Fruit fly (Drosophila melanogaster): ENCODE measurements around the gene CG31862.
A peak's percentile ranks its signal among the peaks of the same experiment; 100 is the strongest.

The CG31862 gene

dm6 chr2L:12371740-12372139 is 33.1 kb downstream of the CG31862 start (continued):
- TF ChIP-seq Adf1 (GFP tag; IDR thresholded peaks at IDR 0.05) (no peak), pb (GFP tag; optimal IDR thresholded peaks at IDR 0.05) (no peak), lov (optimal IDR thresholded peaks at IDR 0.05) (no peak), lov (GFP tag; IDR thresholded peaks at IDR 0.05) (peak; percentile 57; the same call in 1 of the 3 replicates), nerfin-2 (GFP tag; IDR thresholded peaks at IDR 0.05; ENCODE audit: partially characterized antibody) (no peak), CG11696 (GFP tag; IDR thresholded peaks at IDR 0.05) (no peak), Gug (GFP tag; IDR thresholded peaks at IDR 0.05) (no peak), CG43689 (GFP tag; IDR thresholded peaks at IDR 0.05) (0 out of 2 replicates have a peak, but pooled peaks have one; percentile 15), CG8924 (tag; optimal IDR thresholded peaks at IDR 0.05) (peak; percentile 38), Spps (tag; optimal IDR thresholded peaks at IDR 0.05) (peak; percentile 64), HLHmδ (GFP tag; optimal IDR thresholded peaks at IDR 0.05) (peak; percentile 59), mirr (GFP tag; optimal IDR thresholded peaks at IDR 0.05) (peak; percentile 63), br (optimal IDR thresholded peaks at IDR 0.05) (no peak), abd-A (tag; optimal IDR thresholded peaks at IDR 0.05) (no peak), da (GFP tag; optimal IDR thresholded peaks at IDR 0.05) (peak; percentile 24), CG17568 (GFP tag; optimal IDR thresholded peaks at IDR 0.05) (peak; percentile 71), H15 (GFP tag; IDR thresholded peaks at IDR 0.05) (0 out of 3 replicates have a peak, but pooled peaks have one; percentile 57), maf-S (GFP tag; optimal IDR thresholded peaks at IDR 0.05) (peak; percentile 22), CG9727 (GFP tag; optimal IDR thresholded peaks at IDR 0.05) (peak; percentile 55), ato (GFP tag; IDR thresholded peaks at IDR 0.05; ENCODE audit: partially characterized antibody) (no peak), ara (GFP tag; IDR thresholded peaks at IDR 0.05) (peak; percentile 76), CG32532 (GFP tag; IDR thresholded peaks at IDR 0.05) (no peak), ac (GFP tag; optimal IDR thresholded peaks at IDR 0.05) (peak; percentile 36), CG31224 (GFP tag; IDR thresholded peaks at IDR 0.05) (no peak), zen (tag; optimal IDR thresholded peaks at IDR 0.05) (no peak), Mad (GFP tag; optimal IDR thresholded peaks at IDR 0.05) (peak; percentile 2), croc (GFP tag; conservative IDR thresholded peaks at IDR 0.05) (no peak), Dp (GFP tag; optimal IDR thresholded peaks at IDR 0.05) (no peak), CG9609 (GFP tag; optimal IDR thresholded peaks at IDR 0.05) (no peak), CG32767 (GFP tag; IDR thresholded peaks at IDR 0.05) (peak; percentile 53; the same call in 1 of the 2 replicates), CG10654 (GFP tag; optimal IDR thresholded peaks at IDR 0.05) (peak; percentile 49), Hr78 (GFP tag; optimal IDR thresholded peaks at IDR 0.05) (peak in 1 of 2 experiments; percentile 7), CG3163 (GFP tag; optimal IDR thresholded peaks at IDR 0.05) (peak; percentile 28), bab2 (GFP tag; optimal IDR thresholded peaks at IDR 0.05) (peak; percentile 45), CG9797 (GFP tag; optimal IDR thresholded peaks at IDR 0.05) (peak; percentile 3), CG17912 (GFP tag; optimal IDR thresholded peaks at IDR 0.05) (peak; percentile 75), zfh1 (GFP tag; IDR thresholded peaks at IDR 0.05) (peak; percentile 52; the same call in 1 of the 3 replicates), Nf-YB (GFP tag; optimal IDR thresholded peaks at IDR 0.05) (peak; percentile 42), CG12942 (GFP tag; optimal IDR thresholded peaks at IDR 0.05) (peak; percentile 53), B-H2 (GFP tag; optimal IDR thresholded peaks at IDR 0.05) (no peak), Xrp1 (GFP tag; IDR thresholded peaks at IDR 0.05) (peak; percentile 80), ap (GFP tag; IDR thresholded peaks at IDR 0.05) (no peak), CG17361 (GFP tag; IDR thresholded peaks at IDR 0.05) (peak; percentile 37; the same call in 1 of the 3 replicates), CG34224 (GFP tag; IDR thresholded peaks at IDR 0.05; ENCODE audit: partially characterized antibody) (no peak), Six4 (GFP tag; optimal IDR thresholded peaks at IDR 0.05) (peak; percentile 50), dm (GFP tag; optimal IDR thresholded peaks at IDR 0.05) (no peak), Med (GFP tag) (peak; percentile 89), Bgb (GFP tag; IDR thresholded peaks at IDR 0.05; ENCODE audit: partially characterized antibody) (no peak), slou (GFP tag; optimal IDR thresholded peaks at IDR 0.05) (no peak), caup (GFP tag; optimal IDR thresholded peaks at IDR 0.05; ENCODE audit: severe bottlenecking) (peak; percentile 60), ase (GFP tag; IDR thresholded peaks at IDR 0.05) (no peak), CG6272 (GFP tag; IDR thresholded peaks at IDR 0.05) (no peak)
